Fruit fly (Drosophila melanogaster) whole organism, embryonic: ENCODE data around the gene Ssu72.

ENCODE experiments used
- Abd-B ChIP-seq: fragments of 200-800 bp; sonication (Bioruptor generic); optimal IDR thresholded peaks from 2 replicates; lab custom pipeline; 2018; ENCODE audit warnings: missing biosample characterization, mild to moderate bottlenecking, missing genetic modification characterization, moderate library complexity
- Bgb ChIP-seq: fragments of 200-800 bp; sonication (Bioruptor generic); IDR thresholded peaks from 2 replicates; pipeline ENCODE4 v1.3.6; 2022; ENCODE audit warnings: missing biosample characterization, missing genetic modification characterization; ENCODE audit not compliant: partially characterized antibody
- CG10321 ChIP-seq: fragments of 200-800 bp; sonication (Bioruptor generic); IDR thresholded peaks from 2 replicates; pipeline ENCODE4 v1.3.6; 2022; ENCODE audit warnings: missing biosample characterization, missing genetic modification characterization
- CG10979 ChIP-seq: fragments of 200-800 bp; sonication (Bioruptor generic); optimal IDR thresholded peaks from 2 replicates; lab custom pipeline; 2018; ENCODE audit warnings: missing biosample characterization, mild to moderate bottlenecking, missing genetic modification characterization, moderate library complexity
- CG11093 ChIP-seq: fragments of 200-800 bp; sonication (Bioruptor generic); IDR thresholded peaks from 3 replicates; pipeline ENCODE4 v1.3.6; 2022; ENCODE audit warnings: missing biosample characterization, missing genetic modification characterization
- CG1233 ChIP-seq: fragments of 200-800 bp; sonication (Bioruptor generic); optimal IDR thresholded peaks from 4 replicates; lab custom pipeline; 2018; ENCODE audit warnings: missing biosample characterization, mild to moderate bottlenecking, missing genetic modification characterization
- CG13296 ChIP-seq: fragments of 200-800 bp; sonication (Bioruptor generic); optimal IDR thresholded peaks from 3 replicates; lab custom pipeline; 2018; ENCODE audit warnings: missing biosample characterization, mild to moderate bottlenecking, missing genetic modification characterization
- CG15073 ChIP-seq: fragments of 200-800 bp; sonication (Bioruptor generic); optimal IDR thresholded peaks from 2 replicates; lab custom pipeline; 2016; ENCODE audit warnings: missing biosample characterization, missing genetic modification characterization
- CG15514 ChIP-seq: fragments of 200-800 bp; sonication (Bioruptor generic); optimal IDR thresholded peaks from 3 replicates; lab custom pipeline; 2017; ENCODE audit warnings: missing biosample characterization, missing genetic modification characterization, mild to moderate bottlenecking, moderate library complexity, missing genetic modification reagents
- CG17328 ChIP-seq: fragments of 200-800 bp; sonication (Bioruptor generic); IDR thresholded peaks from 2 replicates; pipeline ENCODE4 v1.3.6; 2022; ENCODE audit warnings: missing biosample characterization, missing genetic modification characterization
- CG18262 ChIP-seq: fragments of 200-800 bp; optimal IDR thresholded peaks from 3 replicates; lab custom pipeline; 2019; ENCODE audit warnings: missing biosample characterization, mild to moderate bottlenecking, missing genetic modification characterization, moderate library complexity
- CG2116 ChIP-seq: fragments of 200-800 bp; sonication (Bioruptor generic); optimal IDR thresholded peaks from 3 replicates; lab custom pipeline; 2018; ENCODE audit warnings: missing biosample characterization, mild to moderate bottlenecking, missing genetic modification characterization
- CG2120 ChIP-seq: fragments of 200-800 bp; sonication (Bioruptor generic); optimal IDR thresholded peaks from 3 replicates; lab custom pipeline; 2016; ENCODE audit warnings: missing biosample characterization, missing genetic modification characterization
- CG32772 ChIP-seq: fragments of 200-800 bp; sonication (Bioruptor generic); IDR thresholded peaks from 2 replicates; pipeline ENCODE4 v1.3.6; 2022; ENCODE audit warnings: missing biosample characterization, missing genetic modification characterization
- CG3847 ChIP-seq: fragments of 200-800 bp; sonication (Bioruptor generic); IDR thresholded peaks from 2 replicates; pipeline ENCODE4 v1.3.6; 2022; ENCODE audit warnings: missing biosample characterization, missing genetic modification characterization
- CG4328 ChIP-seq: fragments of 200-800 bp; sonication (Bioruptor generic); optimal IDR thresholded peaks from 3 replicates; lab custom pipeline; 2017; ENCODE audit warnings: missing biosample characterization, missing genetic modification reagents, missing genetic modification characterization
- CG4730 ChIP-seq: fragments of 200-800 bp; sonication (Bioruptor generic); IDR thresholded peaks from 2 replicates; pipeline ENCODE4 v1.3.6; 2022; ENCODE audit warnings: missing biosample characterization, missing genetic modification characterization
- CG6813 ChIP-seq: fragments of 200-800 bp; sonication (Bioruptor generic); optimal IDR thresholded peaks from 2 replicates; lab custom pipeline; 2017; ENCODE audit warnings: missing biosample characterization, missing genetic modification characterization, mild to moderate bottlenecking, moderate library complexity, missing genetic modification reagents
- CG9437 ChIP-seq: fragments of 200-800 bp; sonication (Bioruptor generic); optimal IDR thresholded peaks from 2 replicates; lab custom pipeline; 2018; ENCODE audit warnings: missing biosample characterization, mild to moderate bottlenecking, missing genetic modification characterization
- Doc3 ChIP-seq: fragments of 200-800 bp; sonication (Bioruptor generic); IDR thresholded peaks from 3 replicates; pipeline ENCODE4 v1.3.6; 2022; ENCODE audit warnings: missing biosample characterization, missing genetic modification characterization; ENCODE audit not compliant: partially characterized antibody
- E2f2 ChIP-seq: fragments of 200-800 bp; sonication (Bioruptor generic); IDR thresholded peaks from 2 replicates; pipeline ENCODE4 v1.3.6; 2022; ENCODE audit warnings: missing biosample characterization, missing genetic modification characterization
- HHEX ChIP-seq: fragments of 200-800 bp; sonication (Bioruptor generic); optimal IDR thresholded peaks from 3 replicates; lab custom pipeline; 2017; ENCODE audit warnings: missing biosample characterization, mild to moderate bottlenecking, missing genetic modification characterization, missing genetic modification reagents
- Hey ChIP-seq: fragments of 200-800 bp; sonication (Bioruptor generic); optimal IDR thresholded peaks from 3 replicates; lab custom pipeline; 2018; ENCODE audit warnings: missing biosample characterization, mild to moderate bottlenecking, missing genetic modification characterization
- Hmr ChIP-seq: fragments of 200-800 bp; sonication (Bioruptor generic); optimal IDR thresholded peaks from 3 replicates; lab custom pipeline; 2017; ENCODE audit warnings: mild to moderate bottlenecking, missing biosample characterization, missing genetic modification reagents, missing genetic modification characterization
- Max ChIP-seq: fragments of 200-800 bp; sonication (Bioruptor generic); optimal IDR thresholded peaks from 2 replicates; lab custom pipeline; 2016; ENCODE audit warnings: missing biosample characterization, mild to moderate bottlenecking, missing genetic modification characterization
- Meics ChIP-seq: fragments of 200-800 bp; sonication (Bioruptor generic); optimal IDR thresholded peaks from 2 replicates; lab custom pipeline; 2017; ENCODE audit warnings: missing biosample characterization, mild to moderate bottlenecking, missing genetic modification characterization
- Stat92E ChIP-seq, 3 experiments: fragments of >200 bp in 2 of 3; fragments of 200-800 bp in 1 of 3; sonication (Bioruptor generic) in 1 of 3; optimal IDR thresholded peaks; 2 replicates each; lab custom pipeline; 2017 to 2019; ENCODE audit warnings: missing biosample characterization in 3 of 3, missing genetic modification characterization in 3 of 3, mild to moderate bottlenecking in 1 of 3, moderate library complexity in 1 of 3
- ac ChIP-seq: fragments of 200-800 bp; sonication (Bioruptor generic); optimal IDR thresholded peaks from 3 replicates; lab custom pipeline; 2017; ENCODE audit warnings: missing biosample characterization, mild to moderate bottlenecking, missing genetic modification characterization
- ash1 ChIP-seq: fragments of 200-800 bp; sonication (Bioruptor generic); optimal IDR thresholded peaks from 2 replicates; lab custom pipeline; 2018; ENCODE audit warnings: missing biosample characterization, mild to moderate bottlenecking, missing genetic modification characterization
- bowl ChIP-seq: fragments of 200-800 bp; sonication (Bioruptor generic); IDR thresholded peaks from 2 replicates; pipeline ENCODE4 v1.3.6; 2022; ENCODE audit warnings: missing biosample characterization, missing genetic modification characterization
- cg ChIP-seq: fragments of 200-800 bp; sonication (Bioruptor generic); optimal IDR thresholded peaks from 3 replicates; lab custom pipeline; 2019; ENCODE audit warnings: missing biosample characterization, mild to moderate bottlenecking, missing genetic modification characterization, moderate library complexity
- croc ChIP-seq: fragments of 200-800 bp; sonication (Bioruptor generic); conservative IDR thresholded peaks from 3 replicates; pipeline ENCODE4 v1.3.6; 2022; ENCODE audit warnings: missing biosample characterization, missing genetic modification characterization
- crol ChIP-seq: fragments of 200-800 bp; sonication (Bioruptor generic); IDR thresholded peaks from 2 replicates; pipeline ENCODE4 v1.3.6; 2022; ENCODE audit warnings: missing biosample characterization, missing genetic modification characterization
- cwo ChIP-seq: fragments of 200-800 bp; sonication (Bioruptor generic); optimal IDR thresholded peaks from 3 replicates; lab custom pipeline; 2017; ENCODE audit warnings: missing biosample characterization, missing genetic modification characterization, mild to moderate bottlenecking, moderate library complexity, missing genetic modification reagents
- ewg ChIP-seq: fragments of 200-800 bp; sonication (Bioruptor generic); optimal IDR thresholded peaks from 3 replicates; lab custom pipeline; 2017; ENCODE audit warnings: mild to moderate bottlenecking, missing biosample characterization, missing genetic modification reagents, missing genetic modification characterization
- kay ChIP-seq: fragments of 200-800 bp; sonication (Bioruptor generic); optimal IDR thresholded peaks from 2 replicates; lab custom pipeline; 2016; ENCODE audit warnings: missing biosample characterization, missing genetic modification characterization
- kni ChIP-seq: fragments of 200-800 bp; sonication (Bioruptor generic); optimal IDR thresholded peaks from 3 replicates; lab custom pipeline; 2017; ENCODE audit warnings: mild to moderate bottlenecking, missing biosample characterization, missing genetic modification reagents, missing genetic modification characterization
- maf-S ChIP-seq: fragments of 200-800 bp; sonication (Bioruptor generic); optimal IDR thresholded peaks from 2 replicates; lab custom pipeline; 2016; ENCODE audit warnings: missing biosample characterization, missing genetic modification characterization
- nerfin-1 ChIP-seq: fragments of 200-800 bp; sonication (Bioruptor generic); optimal IDR thresholded peaks from 3 replicates; lab custom pipeline; 2019; ENCODE audit warnings: missing biosample characterization, mild to moderate bottlenecking, missing genetic modification characterization, moderate library complexity
- nmo ChIP-seq: fragments of 200-800 bp; sonication (Bioruptor generic); optimal IDR thresholded peaks from 2 replicates; lab custom pipeline; 2018; ENCODE audit warnings: missing biosample characterization, mild to moderate bottlenecking, missing genetic modification characterization, moderate library complexity
- p53 ChIP-seq: fragments of 200-800 bp; sonication (Bioruptor generic); optimal IDR thresholded peaks from 2 replicates; lab custom pipeline; 2016; ENCODE audit warnings: missing biosample characterization, missing genetic modification characterization
- pho ChIP-seq: fragments of 200-800 bp; sonication (Bioruptor generic); optimal IDR thresholded peaks from 2 replicates; lab custom pipeline; 2016; ENCODE audit warnings: missing biosample characterization, missing genetic modification characterization
- pzg ChIP-seq: fragments of 200-800 bp; sonication (Bioruptor generic); optimal IDR thresholded peaks from 3 replicates; lab custom pipeline; 2018; ENCODE audit warnings: missing biosample characterization, mild to moderate bottlenecking, missing genetic modification characterization, moderate library complexity
- slp2 ChIP-seq: fragments of 200-800 bp; sonication (Bioruptor generic); optimal IDR thresholded peaks from 2 replicates; lab custom pipeline; 2016; ENCODE audit warnings: missing biosample characterization, missing genetic modification characterization
- tna ChIP-seq: fragments of 200-800 bp; sonication (Bioruptor generic); IDR thresholded peaks from 2 replicates; pipeline ENCODE4 v1.3.6; 2022; ENCODE audit warnings: missing biosample characterization, missing genetic modification characterization; ENCODE audit not compliant: partially characterized antibody
- zen ChIP-seq: fragments of 200-800 bp; sonication (Bioruptor generic); optimal IDR thresholded peaks from 3 replicates; lab custom pipeline; 2018; ENCODE audit warnings: missing biosample characterization, mild to moderate bottlenecking, missing genetic modification characterization, moderate library complexity
- zfh1 ChIP-seq: fragments of 200-800 bp; sonication (Bioruptor generic); IDR thresholded peaks from 3 replicates; pipeline ENCODE4 v1.3.6; 2022; ENCODE audit warnings: missing biosample characterization, missing genetic modification characterization

Ssu72 gene

DNA sequence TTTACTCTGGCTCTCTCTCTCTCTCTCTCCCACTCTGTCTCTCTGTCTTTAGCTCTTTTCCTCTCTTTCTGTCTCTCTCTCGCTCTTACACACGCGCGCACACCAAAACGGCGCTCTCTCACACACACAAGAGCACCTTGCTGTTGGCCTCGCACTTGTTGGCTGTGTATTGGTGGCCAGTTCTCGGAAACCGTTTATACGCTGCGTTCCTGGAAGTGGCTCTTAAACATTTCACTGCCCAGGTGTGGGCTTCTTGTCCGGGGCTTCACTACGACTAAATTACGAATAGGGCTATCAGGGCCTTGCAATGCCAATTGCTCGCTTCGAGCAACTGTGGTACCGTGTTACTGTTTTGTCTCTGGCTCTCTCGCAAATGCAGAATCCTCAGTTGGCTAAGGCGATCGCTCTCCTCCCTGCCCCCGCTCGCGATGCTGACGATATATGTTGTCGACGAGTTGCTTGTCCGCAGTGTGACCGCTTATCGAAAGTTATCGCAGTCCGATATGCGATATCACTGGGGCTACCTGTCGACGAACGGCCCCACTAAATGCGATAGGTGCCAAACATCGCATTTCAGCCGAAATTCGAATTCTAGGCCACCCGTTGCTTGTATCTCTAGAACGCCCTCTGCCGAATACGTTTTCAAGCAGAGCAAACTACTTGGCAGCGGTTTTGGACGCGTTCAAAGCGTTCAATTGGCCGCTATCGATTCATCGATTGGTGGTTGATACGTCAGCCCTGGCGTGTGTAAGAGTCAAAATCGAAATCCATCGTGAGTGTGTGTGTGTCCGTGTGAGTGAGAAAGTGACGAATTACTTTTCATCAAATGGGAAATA is 18.9 kb downstream of the Ssu72 start, which contains the start of the genes dome and Ubqn (continued):
- TF ChIP-seq Hmr (peak; percentile 22), CG15073 (GFP tag; lab: Kevin White, UChicago) (no peak), nmo (GFP tag; lab: Kevin White, UChicago) (peak; percentile 74), HHEX (no peak), CG6813 (GFP tag; lab: Kevin White, UChicago) (no peak), pzg (peak; percentile 94), CG9437 (GFP tag; lab: Kevin White, UChicago) (no peak), zfh1 (no peak), CG18262 (tag; lab: Kevin White, UChicago) (peak; percentile 14), CG4730 (no peak), kni (peak; percentile 34), CG1233 (GFP tag; lab: Kevin White, UChicago) (no peak), slp2 (GFP tag; lab: Kevin White, UChicago) (no peak), maf-S (GFP tag; lab: Kevin White, UChicago) (no peak), ewg (GFP tag; lab: Kevin White, UChicago) (peak; percentile 27), Meics (peak; percentile 36), zen (tag; lab: Kevin White, UChicago) (peak; percentile 15), croc (GFP tag; lab: Robert Waterston, UW) (no peak), Max (GFP tag; lab: Kevin White, UChicago) (peak; percentile 1), CG11093 (no peak), cwo (GFP tag; lab: Kevin White, UChicago) (no peak), CG10979 (tag; lab: Kevin White, UChicago) (no peak), bowl (GFP tag; lab: Robert Waterston, UW) (no peak), CG17328 (GFP tag; lab: Robert Waterston, UW) (no peak), ash1 (GFP tag; lab: Kevin White, UChicago) (no peak), CG4328 (GFP tag; lab: Kevin White, UChicago) (no peak), CG32772 (GFP tag; lab: Robert Waterston, UW) (no peak), p53 (GFP tag; lab: Kevin White, UChicago) (peak; percentile 41), CG15514 (GFP tag; lab: Kevin White, UChicago) (peak; percentile 60), Doc3 (GFP tag; lab: Robert Waterston, UW) (peak; percentile 82), cg (GFP tag; lab: Kevin White, UChicago) (peak; percentile 95), CG10321 (no peak), pho (GFP tag; lab: Kevin White, UChicago) (peak; percentile 13), kay (GFP tag; lab: Kevin White, UChicago) (peak; percentile 71), Bgb (peak; percentile 88), ac (no peak), tna (GFP tag; lab: Robert Waterston, UW) (peak; percentile 88; the same call in 1 of the 2 replicates), CG13296 (peak; percentile 23), CG2116 (peak; percentile 93), Hey (tag; lab: Kevin White, UChicago) (no peak), crol (peak; percentile 92), Abd-B (GFP tag; lab: Kevin White, UChicago) (no peak), nerfin-1 (no peak), CG2120 (GFP tag; lab: Kevin White, UChicago) (peak; percentile 39), Stat92E (GFP tag; optimal IDR thresholded peaks at IDR 0.05; lab: Kevin White, UChicago) (peak in 2 of 3 experiments; percentile 41 to 100), E2f2 (GFP tag; lab: Robert Waterston, UW) (peak; percentile 39), CG3847 (GFP tag; lab: Robert Waterston, UW) (no peak)
